Worm (Caenorhabditis elegans): ENCODE measurements around the gene degl-2.

Gene degl-2

ce11 chrIV:9632094-9632493, 11.2 kb upstream of the degl-2 start:
- no peak for TF ChIP-seq nhr-85 (tag)
- peak; percentile 19 for TF ChIP-seq nhr-20 (tag; optimal IDR thresholded peaks at IDR 0.05)
- TF ChIP-seq lin-35 (GFP tag; optimal IDR thresholded peaks at IDR 0.05), result no peak
- TF ChIP-seq nhr-71 (tag; optimal IDR thresholded peaks at IDR 0.05), result peak; percentile 16
- peak in 2 of 6 experiments; percentile 39 to 65 for TF ChIP-seq elt-3 (tag; optimal IDR thresholded peaks at IDR 0.05)
- peak; percentile 49 for TF ChIP-seq blmp-1 (tag; optimal IDR thresholded peaks at IDR 0.05)

- TF ChIP-seq lin-35 (GFP tag; optimal IDR thresholded peaks at IDR 0.05) (peak in 1 of 2 experiments; percentile 9), jun-1 (tag; optimal IDR thresholded peaks at IDR 0.05) (no peak), elt-3 (tag; optimal IDR thresholded peaks at IDR 0.05) (peak in 4 of 6 experiments; percentile 53 to 63 (median 56)), aha-1 (tag; optimal IDR thresholded peaks at IDR 0.05) (no peak), nhr-71 (tag; optimal IDR thresholded peaks at IDR 0.05) (peak; percentile 45), hpl-2 (GFP tag; optimal IDR thresholded peaks at IDR 0.05) (no peak), irx-1 (tag; optimal IDR thresholded peaks at IDR 0.05) (no peak), blmp-1 (tag; optimal IDR thresholded peaks at IDR 0.05) (peak; percentile 46), mep-1 (tag; optimal IDR thresholded peaks at IDR 0.05) (no peak), ets-5 (GFP tag; IDR thresholded peaks at IDR 0.05) (no peak), nhr-85 (tag) (peak; percentile 86), mdl-1 (tag; optimal IDR thresholded peaks at IDR 0.05) (peak in 1 of 2 experiments; percentile 17), lin-14 (GFP tag; optimal IDR thresholded peaks at IDR 0.05) (peak; percentile 43)
Observed at ce11 chrIV:9632966-9633494, 10.3 kb upstream of the degl-2 start.

- TF ChIP-seq sup-37 (GFP tag; optimal IDR thresholded peaks at IDR 0.05) (no peak), nhr-85 (tag) (peak; percentile 73), blmp-1 (tag; optimal IDR thresholded peaks at IDR 0.05) (peak; percentile 62)
Observed at ce11 chrIV:9633889-9634288, 9.4 kb upstream of the degl-2 start.

DNA sequence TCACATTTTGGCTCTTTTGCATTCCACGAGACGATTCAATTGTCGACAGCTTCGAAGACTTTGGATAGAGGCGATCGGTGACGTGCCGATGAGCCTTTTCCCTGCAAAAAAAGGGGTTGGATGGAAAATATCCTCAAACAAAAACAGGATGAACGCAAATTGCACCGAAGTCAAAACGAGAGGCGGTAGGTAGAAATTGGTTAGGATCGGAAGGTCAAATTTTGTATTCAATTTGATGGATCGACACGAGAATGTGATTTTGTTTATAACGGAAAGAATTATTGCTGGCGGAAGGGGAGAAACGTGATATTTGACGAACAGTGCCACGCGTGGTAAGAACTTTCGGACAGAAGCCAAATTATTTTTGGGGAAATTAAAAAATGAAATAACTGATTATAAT, 8.4 kb upstream of the degl-2 start, which contains the start of gene mca-1:
TSS of gene mca-1 (minus strand) at position 101 of the 400 bp plus-strand sequence.
- TF ChIP-seq lsy-2 (tag; optimal IDR thresholded peaks at IDR 0.05) (no peak), lin-15B (tag; optimal IDR thresholded peaks at IDR 0.05) (no peak), ceh-88 (GFP tag; IDR thresholded peaks at IDR 0.05) (no peak), jun-1 (tag; optimal IDR thresholded peaks at IDR 0.05) (no peak)

- TF ChIP-seq nhr-20 (tag; optimal IDR thresholded peaks at IDR 0.05) (no peak), isw-1 (GFP tag; IDR thresholded peaks at IDR 0.05) (no peak), nhr-19 (GFP tag; conservative IDR thresholded peaks at IDR 0.05) (no peak), pag-3 (tag; optimal IDR thresholded peaks at IDR 0.05; ENCODE audit: borderline replicate concordance, insufficient read depth) (no peak), egl-13 (tag; optimal IDR thresholded peaks at IDR 0.05) (no peak), nhr-12 (tag; optimal IDR thresholded peaks at IDR 0.05) (no peak), nhr-84 (tag; optimal IDR thresholded peaks at IDR 0.05) (no peak), fkh-4 (tag; optimal IDR thresholded peaks at IDR 0.05; ENCODE audit: borderline replicate concordance) (no peak), dsc-1 (tag; optimal IDR thresholded peaks at IDR 0.05) (peak; percentile 17), ets-5 (GFP tag; IDR thresholded peaks at IDR 0.05) (no peak), nhr-47 (tag; optimal IDR thresholded peaks at IDR 0.05) (peak; percentile 6), grh-1 (GFP tag; IDR thresholded peaks at IDR 0.05) (no peak), fkh-8 (tag; optimal IDR thresholded peaks at IDR 0.05) (peak; percentile 67)
Observed at ce11 chrIV:9641925-9642324, 1.4 kb upstream of the degl-2 start, which contains the start of gene del-2. Gene del-2, minus strand, starts transcription at chrIV:9642025.

DNA sequence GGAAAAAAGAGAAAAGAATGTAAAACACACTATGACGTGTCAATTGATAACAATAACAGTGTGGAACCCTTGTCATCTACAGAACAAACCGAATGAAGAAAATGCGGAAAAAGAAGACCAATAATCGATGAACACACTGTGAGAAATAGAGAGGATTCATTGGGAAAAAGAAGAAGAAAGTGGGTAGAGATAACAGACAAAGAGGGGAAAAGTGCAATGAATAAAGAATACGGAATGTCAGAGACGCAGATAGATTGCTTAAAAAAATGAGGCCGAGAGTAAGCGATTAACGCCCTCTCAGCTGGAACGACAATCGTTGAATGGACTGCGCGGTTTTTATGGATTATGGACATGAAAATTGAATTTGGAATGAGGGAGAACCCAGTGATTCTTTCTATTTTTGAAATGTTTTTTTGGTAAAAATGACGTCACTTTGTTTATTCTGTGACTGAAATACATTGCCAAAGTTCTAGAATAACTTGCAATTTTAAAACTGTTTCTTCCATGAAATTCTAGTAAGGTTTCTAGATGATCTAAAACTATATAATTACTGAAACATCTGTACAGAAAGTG, 4.6 kb downstream of the degl-2 start, which contains the start of gene amph-1:
TSS of gene amph-1 (minus strand) at position 85 of the 573 bp plus-strand sequence.
- TF ChIP-seq unc-62 (GFP tag; optimal IDR thresholded peaks at IDR 0.05) (no peak), grh-1 (GFP tag; IDR thresholded peaks at IDR 0.05) (no peak), lir-3 (tag; optimal IDR thresholded peaks at IDR 0.05; ENCODE audit: poor library complexity) (peak; percentile 2), mep-1 (tag; optimal IDR thresholded peaks at IDR 0.05) (peak; percentile 65), ceh-82 (tag; optimal IDR thresholded peaks at IDR 0.05) (peak in 1 of 3 experiments; percentile 1), tlp-1 (tag; optimal IDR thresholded peaks at IDR 0.05) (no peak), ztf-4 (tag; optimal IDR thresholded peaks at IDR 0.05) (no peak), nhr-76 (tag; optimal IDR thresholded peaks at IDR 0.05) (no peak), vab-15 (tag; optimal IDR thresholded peaks at IDR 0.05) (no peak), nhr-47 (tag; optimal IDR thresholded peaks at IDR 0.05) (no peak), lin-35 (GFP tag; optimal IDR thresholded peaks at IDR 0.05) (peak; percentile 41), pag-3 (tag; optimal IDR thresholded peaks at IDR 0.05; ENCODE audit: borderline replicate concordance, insufficient read depth) (no peak), lsy-2 (tag; optimal IDR thresholded peaks at IDR 0.05) (peak; percentile 20 to 60), ceh-90 (tag; optimal IDR thresholded peaks at IDR 0.05) (no peak), nhr-237 (tag; optimal IDR thresholded peaks at IDR 0.05) (no peak), ceh-88 (GFP tag; IDR thresholded peaks at IDR 0.05) (no peak), nhr-85 (tag) (peak; percentile 57), dpl-1 (GFP tag; optimal IDR thresholded peaks at IDR 0.05) (peak in 2 of 3 experiments; percentile 1 to 19), mef-2 (tag; optimal IDR thresholded peaks at IDR 0.05) (no peak)
